Worm (Caenorhabditis elegans) whole organism, L4/young adult: ENCODE data around the gene hmg-11.

Source experiments
- W03F9.2 ChIP-seq: fragments of 150-350 bp; optimal IDR thresholded peaks from 2 replicates; lab custom pipeline; 2014; ENCODE audit warnings: missing biosample characterization, missing genetic modification characterization
- dao-5 ChIP-seq: sonication (generic microtip); optimal IDR thresholded peaks from 2 replicates; lab custom pipeline; 2016; ENCODE audit warnings: missing genotype, missing genetic modification characterization, moderate library complexity, missing compliant biosample characterization
- him-1 ChIP-seq: sonication (generic microtip); optimal IDR thresholded peaks from 2 replicates; lab custom pipeline; 2016; ENCODE audit warnings: missing genotype, missing genetic modification reagents, missing genetic modification characterization, missing compliant biosample characterization

Gene hmg-11

DNA sequence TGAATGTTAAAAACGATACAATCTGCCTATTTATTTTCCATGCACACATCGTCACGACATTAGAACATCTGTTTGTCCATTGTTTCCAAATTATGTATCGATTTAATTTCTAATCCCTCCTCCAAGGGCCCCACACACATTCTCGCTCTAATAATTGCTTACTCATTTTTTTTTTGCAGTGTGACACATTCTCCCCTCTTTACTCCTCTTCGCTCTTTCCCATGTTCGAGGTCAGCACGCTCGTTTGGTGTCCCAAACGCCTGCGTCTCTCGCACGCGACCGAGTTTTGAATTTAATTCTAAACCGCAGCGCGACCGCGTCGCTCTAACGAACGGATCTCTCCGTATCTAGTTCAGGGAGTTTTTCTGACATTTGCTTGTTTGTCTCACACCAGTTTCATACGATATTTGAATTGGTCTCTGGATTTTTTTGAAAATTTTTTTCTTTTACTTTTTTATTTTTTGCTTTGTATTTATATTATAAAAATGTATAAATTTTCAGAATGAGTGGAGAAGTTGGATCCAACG, at the start of gene hmg-11, which contains the start of gene clec-140:
hmg-11 (plus strand) TSS at position 502 of the 527 bp plus-strand sequence.
clec-140 (plus strand) TSS at position 477 of the 527 bp plus-strand sequence.
- no peak for TF ChIP-seq dao-5 (tag; lab: Kevin White, UChicago)
- TF ChIP-seq W03F9.2 (tag; lab: Kevin White, UChicago): no peak
- TF ChIP-seq him-1 (tag; lab: Kevin White, UChicago): no peak

DNA sequence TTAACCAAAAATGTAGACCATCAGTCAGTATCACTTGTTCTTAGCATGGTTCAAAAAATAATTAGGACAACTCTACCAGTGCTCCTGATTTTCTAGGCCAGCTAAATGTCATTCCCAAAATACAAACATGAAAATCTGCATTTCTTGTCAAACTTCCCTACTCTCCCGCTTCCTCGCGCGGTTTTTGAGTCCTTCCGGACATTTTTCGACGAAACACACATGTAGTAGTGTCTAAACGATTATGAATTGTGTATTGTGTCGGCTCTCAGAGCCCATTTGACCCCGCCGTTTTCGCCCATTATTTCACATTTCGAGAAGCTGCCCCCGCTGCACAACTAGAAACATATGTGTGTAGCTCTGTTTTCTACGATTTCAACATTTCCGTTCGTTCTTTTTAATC, 46.3 kb upstream of the hmg-11 start, which contains the start of gene F35D11.1:
F35D11.1 (plus strand) TSS at position 301 of the 400 bp plus-strand sequence.
- TF ChIP-seq W03F9.2 (tag; lab: Kevin White, UChicago) (no peak), dao-5 (tag; lab: Kevin White, UChicago) (no peak)

DNA sequence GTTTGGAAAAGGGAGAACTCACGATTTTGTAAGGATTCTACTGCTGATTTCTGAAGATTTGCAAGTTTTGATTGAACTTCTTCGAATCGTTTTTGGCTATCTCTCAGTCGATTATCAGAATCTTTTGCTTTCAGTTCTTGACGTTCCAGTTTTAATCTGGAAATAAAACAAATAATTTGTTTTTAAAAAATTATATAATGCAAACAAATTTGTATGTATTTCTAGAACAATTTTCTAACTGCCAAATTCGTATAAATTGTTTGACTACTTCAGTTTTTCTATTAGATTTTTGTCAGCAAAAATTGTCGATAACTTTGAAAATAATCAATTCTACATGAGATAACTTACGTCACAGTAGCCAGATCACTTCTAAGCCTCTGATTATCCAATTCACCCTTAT, 41.4 kb upstream of the hmg-11 start:
- TF ChIP-seq him-1 (tag; lab: Kevin White, UChicago) (no peak), W03F9.2 (tag; lab: Kevin White, UChicago) (no peak), dao-5 (tag; lab: Kevin White, UChicago) (no peak)

DNA sequence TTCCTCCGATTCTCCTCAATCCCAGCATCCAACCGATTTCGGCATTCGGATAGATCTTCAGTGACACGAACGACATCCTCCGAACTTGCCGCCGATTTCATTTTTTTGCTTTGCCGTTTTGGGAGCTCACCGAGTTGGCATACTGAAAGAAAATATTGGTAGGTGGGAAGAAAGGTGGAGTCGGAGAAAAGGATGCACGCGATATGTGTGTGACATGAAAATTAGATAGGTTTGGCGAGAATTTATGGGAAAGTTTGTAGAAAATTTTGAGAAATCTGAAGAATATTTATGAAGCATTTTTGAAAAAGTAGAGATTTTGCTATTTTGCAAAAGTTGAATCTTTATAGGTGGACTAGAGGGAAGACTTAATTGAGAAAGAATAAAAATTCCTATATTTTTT, 34.6 kb upstream of the hmg-11 start, which contains the start of gene che-10:
che-10 (minus strand) TSS at position 101 of the 400 bp plus-strand sequence.
- TF ChIP-seq him-1 (tag; lab: Kevin White, UChicago): no peak
- TF ChIP-seq dao-5 (tag; lab: Kevin White, UChicago): no peak
- TF ChIP-seq W03F9.2 (tag; lab: Kevin White, UChicago): no peak

DNA sequence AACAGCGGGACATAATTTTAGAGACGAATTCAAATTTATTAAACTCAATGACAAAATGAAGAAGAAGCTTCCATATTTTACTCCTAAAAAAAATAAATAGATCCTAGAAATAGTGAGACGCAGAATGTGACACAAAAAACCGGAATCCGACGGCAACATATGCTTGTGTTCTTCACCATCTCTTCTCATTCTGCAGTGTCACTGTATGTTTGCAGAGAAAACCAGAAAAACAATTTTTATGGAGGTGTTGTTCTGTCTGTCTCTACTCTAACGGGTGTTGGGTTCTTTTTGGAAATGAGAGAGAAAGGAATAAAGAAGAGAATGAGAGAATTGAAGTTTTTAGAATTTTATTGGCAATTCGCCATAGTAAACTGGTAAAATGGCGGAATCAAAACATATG, 34.0 kb upstream of the hmg-11 start:
- TF ChIP-seq him-1 (tag; lab: Kevin White, UChicago) (no peak), W03F9.2 (tag; lab: Kevin White, UChicago) (no peak), dao-5 (tag; lab: Kevin White, UChicago) (no peak)

DNA sequence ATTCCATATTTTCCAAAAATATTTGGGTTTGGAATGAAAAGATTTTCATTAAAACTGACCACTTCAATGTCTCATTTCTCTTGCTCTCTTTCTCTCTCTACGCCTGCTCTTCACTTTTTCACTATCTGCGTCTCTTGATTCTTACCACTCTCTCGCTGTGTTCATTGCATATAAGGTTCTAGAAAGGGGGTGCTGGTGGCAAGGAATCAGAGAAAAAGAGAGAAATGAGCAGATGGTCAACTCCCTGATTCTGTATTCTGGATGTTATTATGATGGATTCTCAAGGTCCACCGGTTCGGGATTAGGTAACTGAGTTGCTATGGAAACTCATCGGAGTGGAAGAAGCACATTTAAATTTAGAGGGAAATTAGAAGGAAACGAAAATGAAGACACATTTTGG, 32.1 kb upstream of the hmg-11 start:
- TF ChIP-seq dao-5 (tag; lab: Kevin White, UChicago) (no peak), him-1 (tag; lab: Kevin White, UChicago) (no peak), W03F9.2 (tag; lab: Kevin White, UChicago) (no peak)

DNA sequence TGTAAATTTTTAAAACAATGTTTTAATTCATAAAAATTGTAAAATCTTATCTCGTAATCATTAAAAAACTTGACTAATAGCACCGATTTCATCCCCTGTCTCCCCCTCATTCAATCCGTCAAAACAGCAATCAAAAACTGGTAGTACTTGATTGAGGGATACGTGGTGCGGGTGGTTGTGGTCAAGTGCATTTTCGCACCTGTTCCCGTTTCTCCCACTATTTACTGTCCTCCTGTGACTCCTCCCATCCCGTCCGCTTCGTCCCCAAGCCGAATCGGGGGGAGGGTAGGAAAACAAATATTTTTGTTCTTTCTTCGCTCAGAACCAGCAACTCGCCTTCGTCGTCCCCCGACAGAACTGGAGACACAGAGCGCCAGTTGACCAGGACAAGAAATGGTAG, 24.1 kb upstream of the hmg-11 start, which contains the start of gene lgc-27:
lgc-27 (plus strand) TSS at position 301 of the 400 bp plus-strand sequence.
- TF ChIP-seq him-1 (tag; lab: Kevin White, UChicago) (no peak), dao-5 (tag; lab: Kevin White, UChicago) (no peak), W03F9.2 (tag; lab: Kevin White, UChicago) (no peak)

DNA sequence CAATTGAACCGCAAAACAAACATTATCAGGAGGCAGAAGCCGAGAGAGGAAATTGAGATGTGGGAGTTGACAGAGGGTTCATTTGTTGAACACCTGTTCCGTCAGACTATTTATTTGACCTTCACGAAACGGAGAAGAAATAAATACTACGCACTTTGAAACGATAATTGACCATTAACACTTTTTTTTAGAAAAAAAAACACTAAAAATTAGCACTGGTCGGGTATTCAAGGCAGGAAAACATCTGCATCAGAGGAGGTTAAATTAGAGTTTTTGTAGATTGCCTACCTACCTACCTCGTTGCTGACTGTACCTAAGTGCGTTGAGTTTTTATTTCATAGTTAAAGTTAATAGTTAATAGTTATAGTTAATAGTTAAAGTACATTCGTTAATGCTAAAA, 22.8 kb upstream of the hmg-11 start:
- TF ChIP-seq him-1 (tag; lab: Kevin White, UChicago) (no peak), W03F9.2 (tag; lab: Kevin White, UChicago) (no peak), dao-5 (tag; lab: Kevin White, UChicago) (no peak)

DNA sequence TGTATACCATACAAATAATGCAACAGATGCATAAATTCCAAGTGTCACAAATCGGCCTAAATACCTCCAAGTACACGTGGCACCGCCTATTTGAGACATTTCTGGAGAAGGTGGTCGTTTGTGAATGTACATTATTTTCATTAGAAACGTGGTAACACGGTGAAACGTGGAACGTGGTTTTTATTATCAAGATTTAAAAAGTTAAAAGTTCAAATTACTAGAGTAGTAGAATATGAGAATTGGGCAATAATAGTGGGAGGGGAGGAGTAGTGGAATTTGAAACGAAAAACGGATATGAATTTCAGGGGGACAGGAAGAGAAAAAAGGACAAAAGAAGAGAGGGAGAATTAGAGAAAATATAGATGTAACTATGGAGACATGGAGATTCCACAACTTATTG, 17.1 kb upstream of the hmg-11 start, which contains the start of gene fut-6:
fut-6 (minus strand) TSS at position 101 of the 400 bp plus-strand sequence.
- TF ChIP-seq W03F9.2 (tag; lab: Kevin White, UChicago) (no peak), dao-5 (tag; lab: Kevin White, UChicago) (no peak)

DNA sequence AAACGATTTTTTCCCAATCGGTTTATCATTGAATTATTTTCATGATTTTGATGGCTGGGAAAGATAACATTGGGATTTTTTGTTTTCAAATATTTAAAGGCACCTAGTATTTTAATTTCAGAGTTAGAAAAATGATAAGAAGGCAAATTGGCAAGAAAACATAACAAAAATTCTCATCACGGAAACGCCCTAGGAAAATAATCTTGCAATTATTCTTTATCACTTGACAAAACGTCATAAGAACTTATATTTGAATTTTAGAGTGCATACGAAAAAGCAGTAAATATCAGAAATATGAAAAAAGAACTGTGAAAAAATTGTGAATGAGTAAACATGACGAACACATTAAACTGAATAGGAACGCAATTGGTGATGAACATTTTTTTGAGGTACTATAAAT, 15.5 kb upstream of the hmg-11 start:
- no peak for TF ChIP-seq him-1 (tag; lab: Kevin White, UChicago)
- no peak for TF ChIP-seq dao-5 (tag; lab: Kevin White, UChicago)

DNA sequence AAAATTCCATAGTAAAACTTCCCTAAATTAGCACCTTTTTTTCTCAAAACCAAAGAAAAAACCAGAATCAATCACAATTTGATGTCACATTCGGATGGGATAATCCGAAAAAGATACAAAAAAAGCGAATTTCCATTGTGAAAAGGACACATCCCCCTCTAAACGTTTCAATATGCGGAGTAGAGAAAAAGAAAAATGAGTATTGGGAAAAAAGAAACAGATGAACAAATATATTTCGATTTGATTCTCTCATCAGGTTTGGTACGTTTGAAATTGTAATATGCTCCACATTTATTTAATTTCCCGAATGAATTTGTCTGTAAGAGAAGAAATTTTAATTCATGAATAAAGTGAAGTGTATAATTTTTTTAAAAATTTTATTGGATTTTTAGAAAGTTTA, 14.6 kb upstream of the hmg-11 start:
- no peak for TF ChIP-seq dao-5 (tag; lab: Kevin White, UChicago)
- TF ChIP-seq him-1 (tag; lab: Kevin White, UChicago): no peak
- TF ChIP-seq W03F9.2 (tag; lab: Kevin White, UChicago): no peak

DNA sequence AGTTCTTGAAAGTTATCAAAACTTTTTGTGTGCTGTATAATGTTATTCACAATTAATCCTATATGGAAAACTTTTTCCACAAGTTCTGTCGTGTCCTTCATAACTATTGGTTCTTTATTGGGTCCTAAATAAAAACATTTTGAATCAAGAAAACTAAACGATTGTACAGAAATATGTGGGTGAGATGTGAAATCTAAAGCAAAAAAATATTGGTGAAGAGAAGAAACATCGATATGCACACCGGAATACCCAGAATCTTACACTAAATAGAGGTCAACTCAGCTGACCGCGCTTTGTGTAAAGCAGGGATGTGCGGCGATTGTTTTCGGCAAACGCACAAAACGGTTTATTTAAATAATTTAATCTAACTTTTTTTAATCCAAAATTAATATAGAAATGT, 11.6 kb upstream of the hmg-11 start, which contains the start of gene T05A7.13:
T05A7.13 (minus strand) TSS at position 101 of the 400 bp plus-strand sequence.
- TF ChIP-seq W03F9.2 (tag; lab: Kevin White, UChicago): no peak
- no peak for TF ChIP-seq him-1 (tag; lab: Kevin White, UChicago)
- TF ChIP-seq dao-5 (tag; lab: Kevin White, UChicago): no peak

DNA sequence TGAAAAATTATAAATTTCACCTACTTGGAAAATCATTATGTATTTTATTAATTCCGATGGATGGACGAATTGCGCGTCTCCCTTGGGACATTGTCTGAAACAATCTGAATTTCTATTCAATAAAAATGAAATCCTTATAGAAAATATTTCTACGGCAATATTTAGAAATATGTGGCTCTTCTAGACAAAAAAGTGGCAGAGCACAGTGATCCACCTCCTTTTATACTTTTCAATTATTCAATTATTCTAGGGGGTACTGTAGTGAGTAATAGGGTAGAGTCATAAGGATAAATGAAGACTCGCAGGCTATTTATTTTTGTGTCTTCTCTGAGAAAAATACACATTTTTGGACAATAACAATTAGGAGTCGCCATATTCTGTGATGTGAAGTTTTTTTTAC, 9.7 kb upstream of the hmg-11 start, which contains the start of gene T05A7.12:
T05A7.12 (minus strand) TSS at position 101 of the 400 bp plus-strand sequence.
- TF ChIP-seq W03F9.2 (tag; lab: Kevin White, UChicago) (no peak), him-1 (tag; lab: Kevin White, UChicago) (no peak), dao-5 (tag; lab: Kevin White, UChicago) (no peak)

DNA sequence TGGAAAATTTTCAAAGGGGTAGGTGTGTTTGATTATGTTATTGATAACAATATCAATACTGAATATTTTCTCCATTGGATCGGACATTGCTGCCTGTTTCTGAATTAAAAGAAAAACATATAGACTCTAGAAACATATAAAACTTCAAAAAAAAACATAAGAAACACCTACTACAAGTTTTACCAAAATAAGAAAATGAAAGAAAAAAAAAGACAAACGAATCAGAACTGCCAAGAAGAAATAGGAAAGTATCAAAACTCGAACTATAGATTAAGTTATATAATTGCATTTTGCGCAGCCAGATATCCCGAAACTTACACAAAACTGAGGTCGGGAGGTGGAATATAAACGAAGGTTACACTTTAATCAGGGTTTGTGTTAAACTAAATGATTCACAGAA, 7.5 kb upstream of the hmg-11 start, which contains the start of gene T05A7.11:
T05A7.11 (minus strand) TSS at position 101 of the 400 bp plus-strand sequence.
- TF ChIP-seq dao-5 (tag; lab: Kevin White, UChicago) (no peak), W03F9.2 (tag; lab: Kevin White, UChicago) (no peak), him-1 (tag; lab: Kevin White, UChicago) (no peak)
